Worm (Caenorhabditis elegans) whole organism, mixed stage, embryonic: ENCODE measurements around the gene srh-277.

Experiments used
- bed-3 ChIP-seq: fragments of 200-800 bp; sonication (Bioruptor generic); optimal IDR thresholded peaks from 3 replicates; lab custom pipeline; 2018; ENCODE audit warnings: mild to moderate bottlenecking, missing genetic modification characterization, moderate library complexity, missing compliant biosample characterization
- cnd-1 ChIP-seq: fragments of 200-800 bp; sonication (Bioruptor generic); optimal IDR thresholded peaks from 2 replicates; lab custom pipeline; 2018; ENCODE audit warnings: mild to moderate bottlenecking, missing genetic modification characterization, missing compliant biosample characterization
- lin-13 ChIP-seq: fragments of 150-350 bp; optimal IDR thresholded peaks from 2 replicates; lab custom pipeline; 2014; ENCODE audit warnings: missing biosample characterization, missing genetic modification characterization
- lsy-2 ChIP-seq: fragments of 150-350 bp; optimal IDR thresholded peaks from 2 replicates; lab custom pipeline; 2014; ENCODE audit warnings: missing biosample characterization, missing genetic modification characterization
- nhr-12 ChIP-seq: fragments of 150-350 bp; optimal IDR thresholded peaks from 2 replicates; lab custom pipeline; 2014; ENCODE audit warnings: missing biosample characterization, missing genetic modification characterization
- nhr-237 ChIP-seq: fragments of 150-350 bp; optimal IDR thresholded peaks from 2 replicates; lab custom pipeline; 2014; ENCODE audit warnings: missing biosample characterization, missing genetic modification characterization
- nhr-76 ChIP-seq: sonication (generic microtip); optimal IDR thresholded peaks from 2 replicates; lab custom pipeline; 2017; ENCODE audit warnings: missing biosample characterization, missing genetic modification characterization
- snpc-4 ChIP-seq: fragments of 150-350 bp; optimal IDR thresholded peaks from 2 replicates; lab custom pipeline; 2014; ENCODE audit warnings: missing biosample characterization, missing genetic modification characterization
- tbx-8 ChIP-seq: fragments of 200-800 bp; sonication (Bioruptor generic); optimal IDR thresholded peaks from 2 replicates; lab custom pipeline; 2018; ENCODE audit warnings: mild to moderate bottlenecking, missing genetic modification characterization, moderate library complexity, missing compliant biosample characterization
- unc-120 ChIP-seq: sonication (generic microtip); optimal IDR thresholded peaks from 2 replicates; lab custom pipeline; 2017; ENCODE audit warnings: missing genetic modification characterization, missing compliant biosample characterization; ENCODE audit not compliant: poor library complexity, severe bottlenecking
- unc-62 ChIP-seq: fragments of 150-350 bp; optimal IDR thresholded peaks from 2 replicates; lab custom pipeline; 2014; ENCODE audit warnings: missing biosample characterization, missing genetic modification reagents, missing genetic modification characterization
- ztf-11 ChIP-seq: fragments of 150-350 bp; optimal IDR thresholded peaks from 2 replicates; lab custom pipeline; 2014; ENCODE audit warnings: missing biosample characterization, missing genetic modification characterization

DNA sequence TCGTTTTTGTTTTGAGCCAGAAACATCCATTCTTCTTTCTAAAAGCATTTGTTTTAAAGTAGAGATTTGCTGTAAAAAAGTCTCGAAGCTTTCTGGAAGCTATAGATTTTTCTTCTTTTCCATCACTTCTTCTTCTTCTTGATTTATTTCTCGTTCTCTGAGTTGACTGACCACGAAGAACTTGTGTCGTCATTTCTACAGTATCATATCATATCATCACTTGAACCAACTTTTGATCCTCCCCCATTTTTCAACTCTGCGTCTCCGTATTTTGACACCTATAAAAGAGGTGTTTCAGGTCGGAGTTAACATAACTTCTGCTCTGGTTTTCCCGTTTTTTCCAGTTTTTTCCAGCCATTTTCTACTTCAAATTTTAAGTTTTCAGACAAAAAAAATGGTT, 31.5 kb downstream of the srh-277 start, which contains the start of gene F11A5.9:
- TF ChIP-seq ztf-11 (tag; lab: Kevin White, UChicago) (no peak), bed-3 (GFP tag; lab: Kevin White, UChicago) (no peak), lin-13 (tag; lab: Kevin White, UChicago) (no peak), unc-62 (GFP tag; lab: Kevin White, UChicago) (no peak), unc-120 (tag; lab: Kevin White, UChicago) (no peak), nhr-237 (no peak), nhr-12 (tag; lab: Kevin White, UChicago) (no peak), tbx-8 (GFP tag; lab: Kevin White, UChicago) (no peak), nhr-76 (tag; lab: Kevin White, UChicago) (no peak), lsy-2 (tag; lab: Kevin White, UChicago) (no peak), snpc-4 (tag; lab: Kevin White, UChicago) (no peak), cnd-1 (tag; lab: Kevin White, UChicago) (no peak)
